Fruit fly (Drosophila melanogaster): Measurements from ENCODE around the gene Cyp12e1.

Cyp12e1 gene

dm6 chr3R:10415923-10416322 is 18.7 kb upstream of the Cyp12e1 start, which contains the start of gene CG6345 (continued):
- TF ChIP-seq sima (GFP tag; optimal IDR thresholded peaks at IDR 0.05) (peak; percentile 47), zfh1 (GFP tag; IDR thresholded peaks at IDR 0.05) (peak; percentile 84), ewg (GFP tag; optimal IDR thresholded peaks at IDR 0.05) (peak; percentile 77), cg (GFP tag; optimal IDR thresholded peaks at IDR 0.05) (no peak), CG12769 (tag; optimal IDR thresholded peaks at IDR 0.05) (peak; percentile 60), CG18599 (GFP tag; optimal IDR thresholded peaks at IDR 0.05) (peak; percentile 81), vfl (GFP tag; optimal IDR thresholded peaks at IDR 0.05) (peak; percentile 51), CG7372 (GFP tag; IDR thresholded peaks at IDR 0.05) (peak; percentile 74), pros (GFP tag; optimal IDR thresholded peaks at IDR 0.05) (no peak), org-1 (GFP tag; optimal IDR thresholded peaks at IDR 0.05) (peak; percentile 50), Sry-δ (GFP tag; optimal IDR thresholded peaks at IDR 0.05) (peak; percentile 55), CG18476 (GFP tag; optimal IDR thresholded peaks at IDR 0.05) (peak; percentile 69), CG11504 (tag; optimal IDR thresholded peaks at IDR 0.05) (peak; percentile 86), CG7786 (GFP tag; optimal IDR thresholded peaks at IDR 0.05) (peak; percentile 32), CG4360 (GFP tag; IDR thresholded peaks at IDR 0.05) (no peak), CG7839 (tag; optimal IDR thresholded peaks at IDR 0.05) (peak; percentile 84), ab (GFP tag; optimal IDR thresholded peaks at IDR 0.05) (no peak), CG9437 (GFP tag; optimal IDR thresholded peaks at IDR 0.05) (peak; percentile 69), crol (GFP tag; IDR thresholded peaks at IDR 0.05) (no peak), p53 (GFP tag; optimal IDR thresholded peaks at IDR 0.05) (peak; percentile 72), NC2β (GFP tag; optimal IDR thresholded peaks at IDR 0.05) (peak; percentile 90), odd (GFP tag; optimal IDR thresholded peaks at IDR 0.05) (peak; percentile 86), Hr3 (GFP tag; optimal IDR thresholded peaks at IDR 0.05) (peak; percentile 80), CG2875 (GFP tag; optimal IDR thresholded peaks at IDR 0.05) (peak; percentile 89), kay (GFP tag; optimal IDR thresholded peaks at IDR 0.05) (peak; percentile 4), CG6813 (GFP tag; optimal IDR thresholded peaks at IDR 0.05) (peak; percentile 89), amos (GFP tag; IDR thresholded peaks at IDR 0.05; ENCODE audit: partially characterized antibody) (no peak), CG3163 (GFP tag; optimal IDR thresholded peaks at IDR 0.05) (peak; percentile 21), Awh (GFP tag; IDR thresholded peaks at IDR 0.05) (peak; percentile 84), CG12942 (GFP tag; optimal IDR thresholded peaks at IDR 0.05) (peak; percentile 47), bbx (GFP tag; IDR thresholded peaks at IDR 0.05; ENCODE audit: partially characterized antibody) (no peak), ems (GFP tag; optimal IDR thresholded peaks at IDR 0.05) (peak; percentile 83), Meics (GFP tag; optimal IDR thresholded peaks at IDR 0.05) (peak; percentile 90), chif (GFP tag; optimal IDR thresholded peaks at IDR 0.05) (peak; percentile 77 to 88), gce (GFP tag; IDR thresholded peaks at IDR 0.05) (peak; percentile 77; the same call in 2 of the 3 replicates), lab (GFP tag; optimal IDR thresholded peaks at IDR 0.05) (peak; percentile 93), Nf-YA (GFP tag; IDR thresholded peaks at IDR 0.05) (peak; percentile 48; the same call in 1 of the 2 replicates), CG4424 (GFP tag; optimal IDR thresholded peaks at IDR 0.05) (peak; percentile 93), Oli (tag; optimal IDR thresholded peaks at IDR 0.05) (peak; percentile 68), CG4730 (GFP tag; IDR thresholded peaks at IDR 0.05) (peak; percentile 69), fu2 (GFP tag; optimal IDR thresholded peaks at IDR 0.05) (peak; percentile 60), kah (GFP tag; optimal IDR thresholded peaks at IDR 0.05) (peak; percentile 85), Side (GFP tag; optimal IDR thresholded peaks at IDR 0.05) (peak; percentile 86), ttk (GFP tag; IDR thresholded peaks at IDR 0.05) (peak; percentile 66), CG4707 (GFP tag; optimal IDR thresholded peaks at IDR 0.05) (peak; percentile 90), CG7928 (GFP tag; optimal IDR thresholded peaks at IDR 0.05) (peak; percentile 94), CG31224 (GFP tag; IDR thresholded peaks at IDR 0.05) (peak; percentile 65), dmrt99B (tag; optimal IDR thresholded peaks at IDR 0.05) (peak; percentile 79), CG17612 (GFP tag; IDR thresholded peaks at IDR 0.05) (peak; percentile 56), tup (GFP tag; optimal IDR thresholded peaks at IDR 0.05) (peak; percentile 69), CG12744 (GFP tag; optimal IDR thresholded peaks at IDR 0.05) (peak; percentile 78)

Measured in whole organism, embryonic.